Worm (Caenorhabditis elegans) whole organism, midembryonic: ENCODE data around the gene hpr-17.

Experiments
- cog-1 ChIP-seq: sonication (generic microtip); optimal IDR thresholded peaks from 2 replicates; lab custom pipeline; 2016; ENCODE audit warnings: missing genetic modification characterization, missing compliant biosample characterization
- flt-1 ChIP-seq: fragments of 200-800 bp; sonication (Bioruptor generic); IDR thresholded peaks from 2 replicates; pipeline ENCODE4 v1.3.6; 2022; ENCODE audit warnings: missing genetic modification characterization, missing compliant biosample characterization
- klf-2 ChIP-seq: fragments of 200-800 bp; sonication (Bioruptor generic); conservative IDR thresholded peaks from 2 replicates; pipeline ENCODE4 v1.3.6; 2022; ENCODE audit warnings: missing genetic modification reagents, missing genetic modification characterization, missing compliant biosample characterization
- med-1 ChIP-seq: sonication (generic microtip); optimal IDR thresholded peaks from 2 replicates; lab custom pipeline; 2017; ENCODE audit warnings: missing genetic modification characterization, mild to moderate bottlenecking, missing compliant biosample characterization, antibody characterized with exemption, missing genetic modification reagents; ENCODE audit not compliant: insufficient read depth
- tab-1 ChIP-seq: fragments of 200-800 bp; sonication (Bioruptor generic); IDR thresholded peaks from 2 replicates; pipeline ENCODE4 v1.3.6; 2022; ENCODE audit warnings: missing genetic modification characterization, missing compliant biosample characterization
- ztf-29 ChIP-seq: fragments of 200-800 bp; sonication (Bioruptor generic); IDR thresholded peaks from 2 replicates; pipeline ENCODE4 v1.3.6; 2022; ENCODE audit warnings: missing genetic modification reagents, missing genetic modification characterization, missing compliant biosample characterization

- no peak for TF ChIP-seq tab-1
- TF ChIP-seq cog-1 (tag; lab: Kevin White, UChicago), result no peak
- TF ChIP-seq flt-1 (GFP tag; lab: Robert Waterston, UW), result no peak
- no peak for TF ChIP-seq klf-2 (GFP tag; lab: Robert Waterston, UW)
- no peak for TF ChIP-seq ztf-29
- TF ChIP-seq med-1 (GFP tag; lab: Kevin White, UChicago), result no peak
Observed at ce11 chrII:13190412-13190811, 33.6 kb upstream of the hpr-17 start.
